Fruit fly (Drosophila melanogaster) whole organism, embryonic: ENCODE results near the gene eloF.

Source experiments
- B-H1 ChIP-seq: fragments of 200-800 bp; sonication (Bioruptor generic); IDR thresholded peaks from 3 replicates; pipeline ENCODE4 v1.3.6; 2022; ENCODE audit warnings: missing biosample characterization, missing genetic modification characterization
- B-H2 ChIP-seq: fragments of 200-800 bp; sonication (Bioruptor generic); optimal IDR thresholded peaks from 2 replicates; lab custom pipeline; 2018; ENCODE audit warnings: missing biosample characterization, mild to moderate bottlenecking, missing genetic modification characterization
- Bdp1 ChIP-seq: fragments of 200-800 bp; sonication (Bioruptor generic); optimal IDR thresholded peaks from 3 replicates; lab custom pipeline; 2016; ENCODE audit warnings: missing biosample characterization, missing genetic modification characterization
- BtbVII ChIP-seq: fragments of 200-800 bp; sonication (Bioruptor generic); optimal IDR thresholded peaks from 3 replicates; lab custom pipeline; 2017; ENCODE audit warnings: missing biosample characterization, mild to moderate bottlenecking, missing genetic modification characterization
- CG11560 ChIP-seq: fragments of 200-800 bp; sonication (Bioruptor generic); IDR thresholded peaks from 3 replicates; pipeline ENCODE4 v1.3.6; 2022; ENCODE audit warnings: missing biosample characterization, missing genetic modification characterization
- CG12391 ChIP-seq: fragments of 200-800 bp; sonication (Bioruptor generic); optimal IDR thresholded peaks from 3 replicates; lab custom pipeline; 2018; ENCODE audit warnings: missing biosample characterization, mild to moderate bottlenecking, missing genetic modification characterization, moderate library complexity
- CG14860 ChIP-seq: fragments of 200-800 bp; sonication (Bioruptor generic); IDR thresholded peaks from 3 replicates; pipeline ENCODE4 v1.3.6; 2022; ENCODE audit warnings: missing biosample characterization, missing genetic modification characterization; ENCODE audit not compliant: partially characterized antibody
- CG15601 ChIP-seq: fragments of 200-800 bp; sonication (Bioruptor generic); optimal IDR thresholded peaks from 3 replicates; lab custom pipeline; 2019; ENCODE audit warnings: missing biosample characterization, mild to moderate bottlenecking, missing genetic modification characterization, moderate library complexity
- CG30431 ChIP-seq: fragments of 200-800 bp; sonication (Bioruptor generic); optimal IDR thresholded peaks from 2 replicates; lab custom pipeline; 2017; ENCODE audit warnings: missing biosample characterization, missing genetic modification characterization
- CG32772 ChIP-seq: fragments of 200-800 bp; sonication (Bioruptor generic); IDR thresholded peaks from 2 replicates; pipeline ENCODE4 v1.3.6; 2022; ENCODE audit warnings: missing biosample characterization, missing genetic modification characterization
- CG3995 ChIP-seq: fragments of 200-800 bp; sonication (Bioruptor generic); optimal IDR thresholded peaks from 3 replicates; lab custom pipeline; 2016; ENCODE audit warnings: missing biosample characterization, missing genetic modification characterization
- CG43689 ChIP-seq: fragments of 200-800 bp; sonication (Bioruptor generic); IDR thresholded peaks from 2 replicates; pipeline ENCODE4 v1.3.6; 2022; ENCODE audit warnings: missing biosample characterization, missing genetic modification characterization
- CG5245 ChIP-seq: fragments of 200-800 bp; sonication (Bioruptor generic); optimal IDR thresholded peaks from 3 replicates; lab custom pipeline; 2016; ENCODE audit warnings: missing biosample characterization, missing genetic modification characterization
- CG6791 ChIP-seq: fragments of 200-800 bp; sonication (Bioruptor generic); IDR thresholded peaks from 3 replicates; pipeline ENCODE4 v1.3.6; 2022; ENCODE audit warnings: missing biosample characterization, missing genetic modification characterization; ENCODE audit not compliant: partially characterized antibody
- CG7556 ChIP-seq: fragments of 200-800 bp; sonication (Bioruptor generic); optimal IDR thresholded peaks from 2 replicates; lab custom pipeline; 2017; ENCODE audit warnings: missing biosample characterization, mild to moderate bottlenecking, missing genetic modification characterization
- CG8359 ChIP-seq: fragments of 200-800 bp; sonication (Bioruptor generic); optimal IDR thresholded peaks from 2 replicates; lab custom pipeline; 2017; ENCODE audit warnings: missing biosample characterization, mild to moderate bottlenecking, missing genetic modification characterization, borderline replicate concordance
- CG8765 ChIP-seq: fragments of 200-800 bp; sonication (Bioruptor generic); IDR thresholded peaks from 2 replicates; pipeline ENCODE4 v1.3.6; 2022; ENCODE audit warnings: missing biosample characterization, missing genetic modification characterization
- CrebB ChIP-seq: fragments of 200-800 bp; sonication (Bioruptor generic); optimal IDR thresholded peaks from 3 replicates; lab custom pipeline; 2018; ENCODE audit warnings: missing biosample characterization, mild to moderate bottlenecking, missing genetic modification characterization
- Deaf1 ChIP-seq: fragments of 200-800 bp; optimal IDR thresholded peaks from 3 replicates; lab custom pipeline; 2019; ENCODE audit warnings: missing biosample characterization, mild to moderate bottlenecking, missing genetic modification characterization, moderate library complexity
- Dip2 ChIP-seq: fragments of 200-800 bp; sonication (Bioruptor generic); IDR thresholded peaks from 2 replicates; pipeline ENCODE4 v1.3.6; 2022; ENCODE audit warnings: missing biosample characterization, missing genetic modification characterization
- Ets97D ChIP-seq: fragments of 200-800 bp; sonication (Bioruptor generic); optimal IDR thresholded peaks from 3 replicates; lab custom pipeline; 2016; ENCODE audit warnings: missing biosample characterization, missing genetic modification characterization
- Fer1 ChIP-seq: fragments of 200-800 bp; sonication (Bioruptor generic); optimal IDR thresholded peaks from 2 replicates; lab custom pipeline; 2017; ENCODE audit warnings: missing biosample characterization, mild to moderate bottlenecking, missing genetic modification characterization
- Gug ChIP-seq: fragments of 200-800 bp; sonication (Bioruptor generic); IDR thresholded peaks from 4 replicates; pipeline ENCODE4 v1.3.6; 2022; ENCODE audit warnings: missing biosample characterization, missing genetic modification characterization
- HmgD ChIP-seq: fragments of 200-800 bp; sonication (Bioruptor generic); optimal IDR thresholded peaks from 3 replicates; lab custom pipeline; 2016; ENCODE audit warnings: missing biosample characterization, missing genetic modification characterization
- Hmr ChIP-seq: fragments of 200-800 bp; sonication (Bioruptor generic); optimal IDR thresholded peaks from 3 replicates; lab custom pipeline; 2017; ENCODE audit warnings: mild to moderate bottlenecking, missing biosample characterization, missing genetic modification reagents, missing genetic modification characterization
- Jarid2 ChIP-seq: fragments of 200-800 bp; sonication (Bioruptor generic); optimal IDR thresholded peaks from 3 replicates; lab custom pipeline; 2017; ENCODE audit warnings: mild to moderate bottlenecking, missing biosample characterization, missing genetic modification reagents, missing genetic modification characterization
- Kr ChIP-seq: fragments of 200-800 bp; sonication (Bioruptor generic); optimal IDR thresholded peaks from 2 replicates; lab custom pipeline; 2017; ENCODE audit warnings: missing biosample characterization, mild to moderate bottlenecking, missing genetic modification characterization
- Lhr ChIP-seq: fragments of 200-800 bp; sonication (Bioruptor generic); optimal IDR thresholded peaks from 3 replicates; lab custom pipeline; 2017; ENCODE audit warnings: mild to moderate bottlenecking, missing biosample characterization, missing genetic modification reagents, missing genetic modification characterization
- Mad ChIP-seq: fragments of 200-800 bp; sonication (Bioruptor generic); optimal IDR thresholded peaks from 2 replicates; lab custom pipeline; 2016; ENCODE audit warnings: missing biosample characterization, missing genetic modification characterization
- Sin3A ChIP-seq: fragments of >200 bp; optimal IDR thresholded peaks from 2 replicates; lab custom pipeline; 2018
- ac ChIP-seq: fragments of 200-800 bp; sonication (Bioruptor generic); optimal IDR thresholded peaks from 3 replicates; lab custom pipeline; 2017; ENCODE audit warnings: missing biosample characterization, mild to moderate bottlenecking, missing genetic modification characterization
- ara ChIP-seq: fragments of 200-800 bp; sonication (Bioruptor generic); IDR thresholded peaks from 2 replicates; pipeline ENCODE4 v1.3.6; 2022; ENCODE audit warnings: missing biosample characterization, missing genetic modification characterization
- bcd ChIP-seq: fragments of 200-800 bp; sonication (Bioruptor generic); optimal IDR thresholded peaks from 2 replicates; lab custom pipeline; 2017; ENCODE audit warnings: missing biosample characterization, mild to moderate bottlenecking, missing genetic modification characterization
- bigmax ChIP-seq: fragments of 200-800 bp; sonication (Bioruptor generic); optimal IDR thresholded peaks from 2 replicates; lab custom pipeline; 2018; ENCODE audit warnings: missing biosample characterization, mild to moderate bottlenecking, missing genetic modification characterization
- ci ChIP-seq: fragments of 200-800 bp; sonication (Bioruptor generic); IDR thresholded peaks from 3 replicates; pipeline ENCODE4 v1.3.6; 2022; ENCODE audit warnings: missing biosample characterization, missing genetic modification characterization
- croc ChIP-seq: fragments of 200-800 bp; sonication (Bioruptor generic); conservative IDR thresholded peaks from 3 replicates; pipeline ENCODE4 v1.3.6; 2022; ENCODE audit warnings: missing biosample characterization, missing genetic modification characterization
- dati ChIP-seq: fragments of 200-800 bp; sonication (Bioruptor generic); IDR thresholded peaks from 2 replicates; pipeline ENCODE4 v1.3.6; 2022; ENCODE audit warnings: missing biosample characterization, missing genetic modification characterization
- disco-r ChIP-seq: fragments of 200-800 bp; sonication (Bioruptor generic); optimal IDR thresholded peaks from 2 replicates; lab custom pipeline; 2016; ENCODE audit warnings: missing biosample characterization, missing genetic modification characterization
- dysf ChIP-seq: fragments of 200-800 bp; sonication (Bioruptor generic); IDR thresholded peaks from 3 replicates; pipeline ENCODE4 v1.3.6; 2022; ENCODE audit warnings: missing biosample characterization, missing genetic modification characterization
- ems ChIP-seq: fragments of 200-800 bp; sonication (Bioruptor generic); optimal IDR thresholded peaks from 3 replicates; lab custom pipeline; 2016; ENCODE audit warnings: missing biosample characterization, missing genetic modification characterization
- gfzf ChIP-seq: fragments of 200-800 bp; sonication (Bioruptor generic); optimal IDR thresholded peaks from 2 replicates; lab custom pipeline; 2016; ENCODE audit warnings: missing biosample characterization, mild to moderate bottlenecking, missing genetic modification characterization, moderate library complexity
- gsb-n ChIP-seq: fragments of 200-800 bp; sonication (Bioruptor generic); optimal IDR thresholded peaks from 3 replicates; lab custom pipeline; 2018; ENCODE audit warnings: missing biosample characterization, mild to moderate bottlenecking, missing genetic modification characterization
- jing ChIP-seq: fragments of 200-800 bp; sonication (Bioruptor generic); optimal IDR thresholded peaks from 2 replicates; lab custom pipeline; 2018; ENCODE audit warnings: missing biosample characterization, mild to moderate bottlenecking, missing genetic modification characterization
- klu ChIP-seq: fragments of 200-800 bp; sonication (Bioruptor generic); IDR thresholded peaks from 2 replicates; pipeline ENCODE4 v1.3.6; 2022; ENCODE audit warnings: missing biosample characterization, missing genetic modification characterization
- knrl ChIP-seq: fragments of 200-800 bp; sonication (Bioruptor generic); IDR thresholded peaks from 3 replicates; pipeline ENCODE4 v1.3.6; 2022; ENCODE audit warnings: missing biosample characterization, missing genetic modification characterization; ENCODE audit not compliant: partially characterized antibody
- odd ChIP-seq: fragments of 200-800 bp; sonication (Bioruptor generic); optimal IDR thresholded peaks from 2 replicates; lab custom pipeline; 2017; ENCODE audit warnings: missing biosample characterization, mild to moderate bottlenecking, missing genetic modification characterization
- phol ChIP-seq: fragments of 200-800 bp; sonication (Bioruptor generic); optimal IDR thresholded peaks from 3 replicates; lab custom pipeline; 2018; ENCODE audit warnings: missing biosample characterization, mild to moderate bottlenecking, missing genetic modification characterization, moderate library complexity
- sob ChIP-seq: fragments of 200-800 bp; sonication (Bioruptor generic); IDR thresholded peaks from 2 replicates; pipeline ENCODE4 v1.3.6; 2022; ENCODE audit warnings: missing biosample characterization, missing genetic modification characterization
- unpg ChIP-seq: fragments of 200-800 bp; sonication (Bioruptor generic); optimal IDR thresholded peaks from 3 replicates; lab custom pipeline; 2018; ENCODE audit warnings: missing biosample characterization, mild to moderate bottlenecking, missing genetic modification characterization, moderate library complexity
- wdn ChIP-seq: fragments of 200-800 bp; sonication (Bioruptor generic); IDR thresholded peaks from 2 replicates; pipeline ENCODE4 v1.3.6; 2022; ENCODE audit warnings: missing biosample characterization, missing genetic modification characterization
- wor ChIP-seq: fragments of 200-800 bp; sonication (Bioruptor generic); IDR thresholded peaks from 2 replicates; pipeline ENCODE4 v1.3.6; 2022; ENCODE audit warnings: missing biosample characterization, missing genetic modification characterization

eloF gene

DNA sequence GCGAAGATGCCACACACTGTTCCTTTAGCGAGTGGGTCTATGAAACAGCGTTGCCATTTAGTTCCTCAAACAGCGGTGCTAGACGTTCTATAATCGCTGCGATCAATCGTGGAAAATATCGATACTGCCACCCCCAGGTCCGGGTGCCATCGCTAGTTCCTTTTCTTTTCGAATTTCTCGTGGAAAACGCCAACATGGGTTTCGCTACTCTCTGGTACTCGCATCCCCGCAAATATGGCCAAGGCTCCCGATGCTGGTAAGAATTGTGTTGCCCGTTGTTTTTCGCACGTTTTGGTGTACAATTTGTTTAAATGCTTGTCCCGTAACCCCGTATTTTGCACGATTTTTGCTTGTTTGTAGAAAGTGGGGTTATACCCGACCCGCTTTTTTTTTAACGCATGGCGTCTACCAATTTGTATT lies 36.0 kb upstream of the eloF start, which contains the start of gene RpS29 (continued):
- TF ChIP-seq CG32772 (GFP tag; lab: Robert Waterston, UW) (peak; percentile 74), dati (GFP tag; lab: Robert Waterston, UW) (no peak), Kr (GFP tag; lab: Kevin White, UChicago) (no peak), unpg (peak; percentile 66), Ets97D (GFP tag; lab: Kevin White, UChicago) (peak; percentile 98), wdn (peak; percentile 56; the same call in 1 of the 2 replicates), bcd (GFP tag; lab: Kevin White, UChicago) (peak; percentile 85), Dip2 (GFP tag; lab: Robert Waterston, UW) (no peak), Fer1 (GFP tag; lab: Kevin White, UChicago) (peak; percentile 89), phol (peak; percentile 82), CG30431 (GFP tag; lab: Kevin White, UChicago) (peak; percentile 47), jing (GFP tag; lab: Kevin White, UChicago) (no peak), Sin3A (lab: Kevin White, UChicago) (peak; percentile 87), CG11560 (tag; lab: Robert Waterston, UW) (peak; percentile 74; the same call in 2 of the 3 replicates), CG5245 (GFP tag; lab: Kevin White, UChicago) (peak; percentile 66), CrebB (tag; lab: Kevin White, UChicago) (peak; percentile 87), gsb-n (tag; lab: Kevin White, UChicago) (peak; percentile 54), ems (GFP tag; lab: Kevin White, UChicago) (peak; percentile 84), sob (GFP tag; lab: Robert Waterston, UW) (peak; percentile 93), knrl (peak; percentile 95), disco-r (GFP tag; lab: Kevin White, UChicago) (peak; percentile 68), CG3995 (GFP tag; lab: Kevin White, UChicago) (peak; percentile 74), Deaf1 (tag; lab: Kevin White, UChicago) (peak; percentile 43), B-H1 (peak; percentile 48; the same call in 1 of the 3 replicates), CG6791 (peak; percentile 97), ara (peak; percentile 60; the same call in 1 of the 2 replicates), Lhr (GFP tag; lab: Kevin White, UChicago) (peak; percentile 90), dysf (GFP tag; lab: Robert Waterston, UW) (peak; percentile 80), bigmax (GFP tag; lab: Kevin White, UChicago) (peak; percentile 99), CG12391 (tag; lab: Kevin White, UChicago) (peak; percentile 84), wor (GFP tag; lab: Robert Waterston, UW) (no peak), CG8765 (no peak), ac (GFP tag; lab: Kevin White, UChicago) (no peak), CG14860 (GFP tag; lab: Robert Waterston, UW) (peak; percentile 79), croc (0 out of 3 replicates have a peak, but pooled peaks have one; percentile 32), CG7556 (GFP tag; lab: Kevin White, UChicago) (peak; percentile 45), Hmr (GFP tag; lab: Kevin White, UChicago) (peak; percentile 94), Jarid2 (peak; percentile 63), CG8359 (GFP tag; lab: Kevin White, UChicago) (no peak), klu (GFP tag; lab: Robert Waterston, UW) (peak; percentile 31; the same call in 1 of the 2 replicates), Bdp1 (peak; percentile 76), gfzf (peak; percentile 54), CG43689 (GFP tag; lab: Robert Waterston, UW) (no peak), CG15601 (peak; percentile 81), Mad (peak; percentile 85), odd (GFP tag; lab: Kevin White, UChicago) (peak; percentile 72), HmgD (GFP tag; lab: Kevin White, UChicago) (peak; percentile 92), ci (GFP tag; lab: Robert Waterston, UW) (peak; percentile 93), B-H2 (GFP tag; lab: Kevin White, UChicago) (peak; percentile 95), BtbVII (GFP tag; lab: Kevin White, UChicago) (peak; percentile 78), Gug (GFP tag; lab: Robert Waterston, UW) (peak; percentile 87)
